Worm (Caenorhabditis elegans) whole organism, early embryonic: ENCODE measurements around the gene T19H12.12.

Source experiments
- B0310.2 ChIP-seq: sonication (generic microtip); optimal IDR thresholded peaks from 2 replicates; lab custom pipeline; 2016; ENCODE audit warnings: mild to moderate bottlenecking, missing genetic modification characterization, missing compliant biosample characterization
- F13C5.2 ChIP-seq: sonication (generic microtip); optimal IDR thresholded peaks from 2 replicates; lab custom pipeline; 2017; ENCODE audit warnings: mild to moderate bottlenecking, missing genetic modification characterization, inconsistent platforms, missing compliant biosample characterization
- aly-1 ChIP-seq: sonication (generic microtip); optimal IDR thresholded peaks from 2 replicates; lab custom pipeline; 2016; ENCODE audit warnings: missing genetic modification characterization, missing compliant biosample characterization
- ama-1 ChIP-seq: fragments of 150-350 bp; optimal IDR thresholded peaks from 2 replicates; lab custom pipeline; 2014
- ceh-13 ChIP-seq: fragments of 200-800 bp; sonication (Bioruptor generic); optimal IDR thresholded peaks from 2 replicates; lab custom pipeline; 2018; ENCODE audit warnings: mild to moderate bottlenecking, missing genetic modification characterization, missing compliant biosample characterization
- ceh-36 ChIP-seq: sonication (generic microtip); optimal IDR thresholded peaks from 2 replicates; lab custom pipeline; 2016; ENCODE audit warnings: missing genetic modification characterization, inconsistent platforms, missing compliant biosample characterization
- flt-1 ChIP-seq: fragments of 200-800 bp; sonication (Bioruptor generic); IDR thresholded peaks from 2 replicates; pipeline ENCODE4 v1.3.6; 2022; ENCODE audit warnings: missing genetic modification characterization, missing compliant biosample characterization
- hmg-4 ChIP-seq: fragments of 200-800 bp; sonication (Bioruptor generic); optimal IDR thresholded peaks from 2 replicates; lab custom pipeline; 2018; ENCODE audit warnings: mild to moderate bottlenecking, missing genetic modification characterization, missing compliant biosample characterization
- hnd-1 ChIP-seq: sonication (generic microtip); optimal IDR thresholded peaks from 2 replicates; lab custom pipeline; 2016; ENCODE audit warnings: missing genetic modification characterization, missing compliant biosample characterization
- scrt-1 ChIP-seq: fragments of 200-800 bp; sonication (Bioruptor generic); IDR thresholded peaks from 2 replicates; pipeline ENCODE4 v1.3.6; 2022; ENCODE audit warnings: missing genetic modification characterization, missing compliant biosample characterization
- sea-1 ChIP-seq: fragments of 200-800 bp; sonication (Bioruptor generic); conservative IDR thresholded peaks from 2 replicates; pipeline ENCODE4 v1.3.6; 2022; ENCODE audit warnings: missing genetic modification characterization, missing compliant biosample characterization
- tbx-11 ChIP-seq: fragments of 200-800 bp; sonication (Bioruptor generic); IDR thresholded peaks from 2 replicates; pipeline ENCODE4 v1.3.6; 2022; ENCODE audit warnings: missing genetic modification characterization, missing compliant biosample characterization
- tbx-37 ChIP-seq: fragments of 200-800 bp; sonication (Bioruptor generic); conservative IDR thresholded peaks from 2 replicates; pipeline ENCODE4 v1.3.6; 2022; ENCODE audit warnings: missing genetic modification reagents, missing genetic modification characterization, missing compliant biosample characterization

ce11 chrV:4929842-4930241 is 45.3 kb downstream of the T19H12.12 start, which contains the start of gene str-205:
- TF ChIP-seq ama-1 (lab: Kevin White, UChicago) (no peak), hmg-4 (GFP tag; lab: Kevin White, UChicago) (no peak), tbx-11 (GFP tag; lab: Robert Waterston, UW) (no peak), sea-1 (GFP tag; lab: Robert Waterston, UW) (no peak), hnd-1 (tag; lab: Kevin White, UChicago) (no peak), scrt-1 (GFP tag; lab: Robert Waterston, UW) (no peak), tbx-37 (GFP tag; lab: Robert Waterston, UW) (no peak), F13C5.2 (tag; lab: Kevin White, UChicago) (no peak), ceh-36 (tag; lab: Kevin White, UChicago) (no peak), ceh-13 (GFP tag; lab: Kevin White, UChicago) (no peak), aly-1 (tag; lab: Kevin White, UChicago) (no peak), B0310.2 (no peak), flt-1 (GFP tag; lab: Robert Waterston, UW) (no peak)
